Worm (Caenorhabditis elegans) whole organism, early embryonic: Measurements from ENCODE around the gene str-82.

Experiments
- F13C5.2 ChIP-seq: sonication (generic microtip); optimal IDR thresholded peaks from 2 replicates; lab custom pipeline; 2017; ENCODE audit warnings: mild to moderate bottlenecking, missing genetic modification characterization, inconsistent platforms, missing compliant biosample characterization
- aly-1 ChIP-seq: sonication (generic microtip); optimal IDR thresholded peaks from 2 replicates; lab custom pipeline; 2016; ENCODE audit warnings: missing genetic modification characterization, missing compliant biosample characterization
- ama-1 ChIP-seq: fragments of 150-350 bp; optimal IDR thresholded peaks from 2 replicates; lab custom pipeline; 2014
- ceh-13 ChIP-seq: fragments of 200-800 bp; sonication (Bioruptor generic); optimal IDR thresholded peaks from 2 replicates; lab custom pipeline; 2018; ENCODE audit warnings: mild to moderate bottlenecking, missing genetic modification characterization, missing compliant biosample characterization
- ceh-36 ChIP-seq: sonication (generic microtip); optimal IDR thresholded peaks from 2 replicates; lab custom pipeline; 2016; ENCODE audit warnings: missing genetic modification characterization, inconsistent platforms, missing compliant biosample characterization
- ets-7 ChIP-seq: sonication (generic microtip); optimal IDR thresholded peaks from 2 replicates; lab custom pipeline; 2016; ENCODE audit warnings: missing genotype, missing genetic modification characterization, missing compliant biosample characterization
- hmbx-1 ChIP-seq: sonication (generic microtip); optimal IDR thresholded peaks from 2 replicates; lab custom pipeline; 2016; ENCODE audit warnings: mild to moderate bottlenecking, missing genetic modification characterization, missing compliant biosample characterization
- pes-1 ChIP-seq: fragments of 200-800 bp; sonication (Bioruptor generic); IDR thresholded peaks from 2 replicates; pipeline ENCODE4 v1.3.6; 2022; ENCODE audit warnings: missing genetic modification reagents, missing genetic modification characterization, missing compliant biosample characterization
- scrt-1 ChIP-seq: fragments of 200-800 bp; sonication (Bioruptor generic); IDR thresholded peaks from 2 replicates; pipeline ENCODE4 v1.3.6; 2022; ENCODE audit warnings: missing genetic modification characterization, missing compliant biosample characterization
- tra-4 ChIP-seq: sonication (generic microtip); optimal IDR thresholded peaks from 2 replicates; lab custom pipeline; 2017; ENCODE audit warnings: missing genetic modification characterization, missing compliant biosample characterization

- TF ChIP-seq F13C5.2 = no peak
- TF ChIP-seq hmbx-1 (tag; lab: Kevin White, UChicago) = no peak
- TF ChIP-seq ets-7 (tag; lab: Kevin White, UChicago) = no peak
- no peak for TF ChIP-seq ceh-13
- TF ChIP-seq ama-1 (lab: Kevin White, UChicago) = no peak
- no peak for TF ChIP-seq scrt-1 (GFP tag; lab: Robert Waterston, UW)
- no peak for TF ChIP-seq pes-1 (GFP tag; lab: Robert Waterston, UW)
- TF ChIP-seq ceh-36 (tag; lab: Kevin White, UChicago) = no peak
- no peak for TF ChIP-seq aly-1
- TF ChIP-seq tra-4 = no peak
Measured at ce11 chrV:3995838-3996237, 21.4 kb downstream of the str-82 start, which contains the start of gene srx-62.
